Worm (Caenorhabditis elegans) whole organism, L3 larva: ENCODE measurements around the gene znf-782.

Source experiments
- fos-1 ChIP-seq: fragments of 150-350 bp; optimal IDR thresholded peaks from 2 replicates; lab custom pipeline; 2014; ENCODE audit warnings: missing biosample characterization, missing genetic modification characterization
- nhr-25 ChIP-seq: sonication (generic microtip); optimal IDR thresholded peaks from 2 replicates; lab custom pipeline; 2017; ENCODE audit warnings: missing biosample characterization, missing genetic modification characterization
- nhr-76 ChIP-seq: fragments of 150-350 bp; sonication (generic microtip); optimal IDR thresholded peaks from 5 replicates; lab custom pipeline; 2014; ENCODE audit warnings: missing biosample characterization, missing genetic modification characterization
- pha-4 ChIP-seq: fragments of 150-350 bp; optimal IDR thresholded peaks from 2 replicates; lab custom pipeline; 2014; ENCODE audit warnings: missing biosample characterization, missing genetic modification reagents, missing genetic modification characterization
- snpc-4 ChIP-seq: fragments of 150-350 bp; optimal IDR thresholded peaks from 2 replicates; lab custom pipeline; 2014; ENCODE audit warnings: missing biosample characterization, missing genetic modification characterization
- unc-62 ChIP-seq: fragments of 150-350 bp; sonication (generic microtip); optimal IDR thresholded peaks from 4 replicates; lab custom pipeline; 2014; ENCODE audit warnings: missing biosample characterization, missing genetic modification reagents, missing genetic modification characterization

- no peak for TF ChIP-seq fos-1 (tag; lab: Kevin White, UChicago)
- peak; percentile 95 for TF ChIP-seq pha-4
- TF ChIP-seq nhr-25 (tag; lab: Kevin White, UChicago) = peak; percentile 71
- no peak for TF ChIP-seq unc-62 (GFP tag; lab: Kevin White, UChicago)
- no peak for TF ChIP-seq nhr-76 (tag; lab: Kevin White, UChicago)
- TF ChIP-seq snpc-4 (tag; lab: Kevin White, UChicago) = peak; percentile 70
These were observed 54.9 kb downstream of the znf-782 start, which contains the start of gene rbm-39 for ce11 chrIV:1012447-1012846.
